Worm (Caenorhabditis elegans) whole organism, L4 larva: ENCODE data around the gene ciao-2B.

Experiments
- D1046.2 ChIP-seq: fragments of 200-800 bp; sonication (Bioruptor generic); IDR thresholded peaks from 2 replicates; pipeline ENCODE4 v1.3.6; 2022; ENCODE audit warnings: missing genetic modification characterization, missing compliant biosample characterization
- F37D6.2 ChIP-seq: sonication (generic microtip); optimal IDR thresholded peaks from 2 replicates; lab custom pipeline; 2016; ENCODE audit warnings: mild to moderate bottlenecking, missing genetic modification characterization, missing compliant biosample characterization
- F49E8.2 ChIP-seq: sonication (generic microtip); optimal IDR thresholded peaks from 2 replicates; lab custom pipeline; 2016; ENCODE audit warnings: missing compliant biosample characterization, mild to moderate bottlenecking, missing genetic modification characterization, borderline replicate concordance
- Y105C5A.15 ChIP-seq: fragments of 200-800 bp; sonication (Bioruptor generic); IDR thresholded peaks from 2 replicates; pipeline ENCODE4 v1.3.6; 2022; ENCODE audit warnings: missing genetic modification characterization, missing compliant biosample characterization
- Y5F2A.4 ChIP-seq: fragments of 200-800 bp; sonication (Bioruptor generic); optimal IDR thresholded peaks from 2 replicates; lab custom pipeline; 2018; ENCODE audit warnings: mild to moderate bottlenecking, missing genetic modification characterization, missing compliant biosample characterization
- aha-1 ChIP-seq: fragments of 150-350 bp; peaks from one replicate; lab custom pipeline; 2014; ENCODE audit warnings: missing biosample characterization, missing genetic modification characterization
- aly-2 ChIP-seq: sonication (generic microtip); optimal IDR thresholded peaks from 2 replicates; lab custom pipeline; 2018; ENCODE audit warnings: missing biosample characterization, missing genetic modification characterization
- ceh-32 ChIP-seq: sonication (generic microtip); optimal IDR thresholded peaks from 2 replicates; lab custom pipeline; 2016; ENCODE audit warnings: mild to moderate bottlenecking, missing genetic modification characterization, missing compliant biosample characterization; ENCODE audit not compliant: poor library complexity
- ceh-62 ChIP-seq: sonication (generic microtip); optimal IDR thresholded peaks from 2 replicates; lab custom pipeline; 2017; ENCODE audit warnings: missing biosample characterization, missing genetic modification characterization
- ctbp-1 ChIP-seq: fragments of 200-800 bp; sonication (Bioruptor generic); IDR thresholded peaks from 2 replicates; pipeline ENCODE4 v1.3.6; 2022; ENCODE audit warnings: missing genetic modification reagents, missing genetic modification characterization, missing compliant biosample characterization
- daf-12 ChIP-seq: fragments of 150-350 bp; optimal IDR thresholded peaks from 2 replicates; lab custom pipeline; 2014; ENCODE audit warnings: missing biosample characterization, missing genetic modification reagents, missing genetic modification characterization
- dmd-6 ChIP-seq: fragments of 200-800 bp; sonication (Bioruptor generic); IDR thresholded peaks from 2 replicates; pipeline ENCODE4 v1.3.6; 2022; ENCODE audit warnings: missing genetic modification reagents, missing genetic modification characterization, missing compliant biosample characterization
- dve-1 ChIP-seq: sonication (generic microtip); optimal IDR thresholded peaks from 2 replicates; lab custom pipeline; 2017; ENCODE audit warnings: antibody characterized with exemption, mild to moderate bottlenecking, missing genetic modification characterization, missing compliant biosample characterization; ENCODE audit not compliant: insufficient read depth
- egl-27 ChIP-seq: sonication (generic microtip); optimal IDR thresholded peaks from 3 replicates; lab custom pipeline; 2017; ENCODE audit warnings: missing biosample characterization, missing genetic modification reagents, missing genetic modification characterization
- lir-3 ChIP-seq: sonication (generic microtip); optimal IDR thresholded peaks from 2 replicates; lab custom pipeline; 2016; ENCODE audit warnings: mild to moderate bottlenecking, missing genetic modification characterization, missing compliant biosample characterization
- lsy-2 ChIP-seq, 2 experiments: fragments of 150-350 bp in 1 of 2; sonication (generic microtip) in 1 of 2; optimal IDR thresholded peaks; 2 replicates each; lab custom pipeline; 2014 to 2017; ENCODE audit warnings: missing biosample characterization in 2 of 2, missing genetic modification characterization in 2 of 2
- madf-5 ChIP-seq, 2 experiments: fragments of 200-800 bp; sonication (Bioruptor generic); IDR thresholded peaks; 2 replicates each; pipeline ENCODE4 v1.3.6; 2022; ENCODE audit warnings: missing compliant biosample characterization in 2 of 2, missing genetic modification characterization in 2 of 2
- madf-9 ChIP-seq: fragments of 200-800 bp; sonication (Bioruptor generic); conservative IDR thresholded peaks from 2 replicates; pipeline ENCODE4 v1.3.6; 2022; ENCODE audit warnings: missing genetic modification reagents, missing genetic modification characterization, missing compliant biosample characterization
- mxl-3 ChIP-seq: fragments of 200-800 bp; sonication (Bioruptor generic); optimal IDR thresholded peaks from 2 replicates; lab custom pipeline; 2018; ENCODE audit warnings: mild to moderate bottlenecking, missing genetic modification characterization, missing compliant biosample characterization
- nhr-102 ChIP-seq: sonication (generic microtip); optimal IDR thresholded peaks from 2 replicates; lab custom pipeline; 2016; ENCODE audit warnings: mild to moderate bottlenecking, missing genetic modification characterization, moderate library complexity, missing compliant biosample characterization
- nhr-11 ChIP-seq: fragments of 150-350 bp; optimal IDR thresholded peaks from 2 replicates; lab custom pipeline; 2014; ENCODE audit warnings: missing biosample characterization, missing genetic modification characterization
- nhr-41 ChIP-seq: fragments of 200-800 bp; sonication (Bioruptor generic); IDR thresholded peaks from 2 replicates; pipeline ENCODE4 v1.3.6; 2022; ENCODE audit warnings: missing genetic modification reagents, missing genetic modification characterization, missing compliant biosample characterization
- nhr-6 ChIP-seq: fragments of 150-350 bp; optimal IDR thresholded peaks from 2 replicates; lab custom pipeline; 2014; ENCODE audit warnings: missing biosample characterization, missing genetic modification characterization
- saeg-2 ChIP-seq: fragments of 200-800 bp; sonication (Bioruptor generic); IDR thresholded peaks from 2 replicates; pipeline ENCODE4 v1.3.6; 2022; ENCODE audit warnings: missing genetic modification reagents, missing genetic modification characterization, missing compliant biosample characterization
- set-16 ChIP-seq: fragments of 200-800 bp; sonication (Bioruptor generic); IDR thresholded peaks from 2 replicates; pipeline ENCODE4 v1.3.6; 2022; ENCODE audit warnings: missing genetic modification reagents, missing genetic modification characterization, missing compliant biosample characterization
- spr-1 ChIP-seq: sonication (generic microtip); optimal IDR thresholded peaks from 2 replicates; lab custom pipeline; 2016; ENCODE audit warnings: mild to moderate bottlenecking, missing genetic modification characterization, missing compliant biosample characterization
- unc-62 ChIP-seq, 3 experiments: fragments of 150-350 bp in 1 of 3; sonication (generic microtip); optimal IDR thresholded peaks in 2 of 3; peaks in 1 of 3; 1 replicate in 1 of 3; 2 replicates in 2 of 3; lab custom pipeline; 2014 to 2017; ENCODE audit warnings: missing biosample characterization in 3 of 3, missing genetic modification characterization in 3 of 3, missing genetic modification reagents in 3 of 3, missing genotype in 1 of 3
- ztf-11 ChIP-seq: fragments of 150-350 bp; optimal IDR thresholded peaks from 2 replicates; lab custom pipeline; 2014; ENCODE audit warnings: missing biosample characterization, missing genetic modification characterization

Gene ciao-2B

DNA sequence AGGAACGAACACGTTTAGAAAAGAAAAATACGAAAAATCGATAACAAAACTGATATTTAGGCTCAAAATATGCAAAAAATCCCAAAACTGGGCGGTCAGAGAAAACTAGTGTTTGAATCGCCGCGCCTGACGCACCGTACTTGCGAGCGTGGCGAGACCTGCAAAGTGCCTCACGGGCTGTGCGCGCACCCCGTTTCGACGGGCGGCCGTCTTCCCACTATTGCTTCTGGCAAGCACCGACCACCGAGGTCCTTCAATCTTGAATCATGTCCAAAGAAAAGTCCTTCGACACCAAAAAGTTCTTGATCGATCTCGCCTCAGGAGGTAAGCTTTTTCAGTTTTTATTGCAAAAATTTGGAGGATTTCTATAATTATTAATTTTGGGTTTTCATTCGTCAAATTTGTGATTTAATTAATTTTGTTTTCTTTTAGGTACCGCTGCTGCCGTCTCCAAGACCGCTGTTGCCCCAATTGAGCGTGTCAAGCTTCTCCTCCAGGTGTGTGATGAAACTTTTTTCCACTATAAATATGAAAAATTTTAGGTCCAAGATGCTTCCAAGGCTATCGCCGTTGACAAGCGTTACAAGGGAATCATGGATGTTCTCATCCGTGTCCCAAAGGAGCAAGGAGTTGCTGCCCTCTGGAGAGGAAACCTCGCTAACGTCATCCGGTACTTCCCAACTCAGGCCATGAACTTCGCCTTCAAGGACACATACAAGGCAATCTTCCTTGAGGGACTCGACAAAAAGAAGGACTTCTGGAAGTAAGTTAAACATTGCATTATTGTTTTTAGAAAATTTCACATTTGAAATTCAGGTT is 23.8 kb upstream of the ciao-2B start, which contains the start of gene ant-1.1 (continued):
- TF ChIP-seq mxl-3 (GFP tag; lab: Kevin White, UChicago): peak; percentile 70
- TF ChIP-seq unc-62 (GFP tag; optimal IDR thresholded peaks at IDR 0.05 in 1 of 2; lab: Kevin White, UChicago): peak in 1 of 2 experiments; percentile 82
- no peak for TF ChIP-seq unc-62 (tag; optimal IDR thresholded peaks at IDR 0.05; lab: Kevin White, UChicago)
- no peak for TF ChIP-seq lir-3
- TF ChIP-seq aly-2 (tag; lab: Kevin White, UChicago): no peak
- TF ChIP-seq nhr-11 (tag; lab: Kevin White, UChicago): peak; percentile 89
- no peak for TF ChIP-seq Y5F2A.4 (GFP tag; lab: Kevin White, UChicago)
- TF ChIP-seq dmd-6 (GFP tag; lab: Robert Waterston, UW): peak; percentile 89
- TF ChIP-seq D1046.2: peak; percentile 77; the same call in 1 of the 2 replicates
- TF ChIP-seq ceh-62 (tag; lab: Kevin White, UChicago): no peak
- peak; percentile 75 for TF ChIP-seq ctbp-1 (GFP tag; lab: Robert Waterston, UW)
- TF ChIP-seq F49E8.2 (tag; lab: Kevin White, UChicago): no peak
- TF ChIP-seq aha-1 (tag; lab: Kevin White, UChicago): peak; percentile 99
- peak; percentile 85 for TF ChIP-seq madf-9 (GFP tag; lab: Robert Waterston, UW)
- TF ChIP-seq F37D6.2 (tag; lab: Kevin White, UChicago): peak; percentile 85
- no peak for TF ChIP-seq daf-12 (tag; lab: Kevin White, UChicago)
- TF ChIP-seq spr-1 (tag; lab: Kevin White, UChicago): peak; percentile 76
- peak; percentile 98 to 99 for TF ChIP-seq lsy-2 (tag; optimal IDR thresholded peaks at IDR 0.05; lab: Kevin White, UChicago)
- TF ChIP-seq, all 104 proteins: peak for 67

DNA sequence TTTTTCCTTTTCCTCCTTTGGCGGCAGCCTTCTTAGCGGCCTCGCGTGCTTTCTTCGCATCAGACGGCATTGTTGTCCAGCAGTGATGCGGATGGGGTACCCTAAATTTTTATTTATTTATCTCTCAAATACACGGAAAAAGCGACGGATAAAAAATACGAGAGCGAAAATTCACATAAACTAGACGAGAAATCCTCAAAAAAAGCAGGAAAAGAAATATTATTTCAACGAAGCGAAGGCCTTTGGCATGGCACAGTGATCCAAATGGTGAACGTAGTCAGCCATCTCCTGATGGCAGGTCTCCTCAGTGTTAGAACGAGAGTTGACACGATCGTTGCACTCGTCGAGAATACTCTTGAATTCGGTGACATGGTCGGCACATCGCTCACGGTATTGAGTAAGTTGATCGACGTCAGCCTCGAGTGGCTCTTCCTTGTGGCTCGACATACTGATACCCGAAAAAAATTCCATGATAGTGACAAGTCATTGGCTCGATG is 22.8 kb upstream of the ciao-2B start, which contains the start of the genes abcf-2 and T27E9.2:
Gene abcf-2 (minus strand): TSS at position 101 of the 497 bp plus-strand sequence.
Gene T27E9.2 (minus strand): TSS at position 447 of the 497 bp plus-strand sequence.
- TF ChIP-seq aha-1 (tag; lab: Kevin White, UChicago) (no peak), set-16 (GFP tag; lab: Robert Waterston, UW) (no peak), nhr-41 (GFP tag; lab: Robert Waterston, UW) (no peak), ztf-11 (tag; lab: Kevin White, UChicago) (no peak), egl-27 (tag; lab: Kevin White, UChicago) (no peak), saeg-2 (GFP tag; lab: Robert Waterston, UW) (no peak), ceh-32 (tag; lab: Kevin White, UChicago) (no peak)

ce11 chrIII:13461535-13461934 is 22.2 kb upstream of the ciao-2B start:
- TF ChIP-seq spr-1 (tag; lab: Kevin White, UChicago) (no peak), dve-1 (tag; lab: Kevin White, UChicago) (no peak), ctbp-1 (GFP tag; lab: Robert Waterston, UW) (no peak), madf-5 (GFP tag; IDR thresholded peaks at IDR 0.05; lab: Robert Waterston, UW) (no peak)

- TF ChIP-seq nhr-6 (tag; lab: Kevin White, UChicago) (no peak), unc-62 (GFP tag; optimal IDR thresholded peaks at IDR 0.05 in 1 of 2; lab: Kevin White, UChicago) (peak in 1 of 2 experiments; percentile 92), unc-62 (tag; optimal IDR thresholded peaks at IDR 0.05; lab: Kevin White, UChicago) (no peak)
Measured at ce11 chrIII:13458978-13459596, 19.7 kb upstream of the ciao-2B start, which contains the start of gene tag-164. Gene tag-164, plus strand, starts transcription at chrIII:13459546.

- TF ChIP-seq nhr-102 (tag; lab: Kevin White, UChicago) (peak; percentile 13), unc-62 (GFP tag; optimal IDR thresholded peaks at IDR 0.05 in 1 of 2; lab: Kevin White, UChicago) (peak in 1 of 2 experiments; percentile 51), unc-62 (tag; optimal IDR thresholded peaks at IDR 0.05; lab: Kevin White, UChicago) (no peak), nhr-41 (GFP tag; lab: Robert Waterston, UW) (no peak), Y105C5A.15 (0 out of 2 replicates have a peak, but pooled peaks have one; percentile 48)
Measured at ce11 chrIII:13457305-13457704, 18.0 kb upstream of the ciao-2B start.
